Worm (Caenorhabditis elegans) whole organism, young adult: Measurements from ENCODE around the gene C50C3.5.

Experiments
- K11D2.4 ChIP-seq: fragments of 200-800 bp; sonication (Bioruptor generic); IDR thresholded peaks from 2 replicates; pipeline ENCODE4 v1.3.6; 2022; ENCODE audit warnings: missing genetic modification reagents, missing genetic modification characterization, missing compliant biosample characterization
- ama-1 ChIP-seq, 3 experiments: fragments of 150-350 bp in 1 of 3; sonication (generic microtip) in 2 of 3; optimal IDR thresholded peaks; 2 replicates each; lab custom pipeline; 2014 to 2018; ENCODE audit warnings: missing biosample characterization in 2 of 3, missing genetic modification characterization in 2 of 3, missing genetic modification reagents in 2 of 3
- hlh-12 ChIP-seq: sonication (generic microtip); optimal IDR thresholded peaks from 2 replicates; lab custom pipeline; 2016; ENCODE audit warnings: missing genetic modification characterization, missing compliant biosample characterization
- hrde-1 ChIP-seq: sonication (generic microtip); optimal IDR thresholded peaks from 2 replicates; lab custom pipeline; 2016; ENCODE audit warnings: missing genetic modification characterization, mild to moderate bottlenecking, missing compliant biosample characterization, moderate library complexity, missing genotype, missing genetic modification reagents, borderline replicate concordance
- snpc-4 ChIP-seq, 5 experiments: fragments of 150-350 bp in 1 of 5; sonication (generic microtip) in 4 of 5; optimal IDR thresholded peaks; 2 replicates each; lab custom pipeline; 2014 to 2018; ENCODE audit warnings: missing genetic modification characterization in 5 of 5, missing biosample characterization in 3 of 5, antibody characterized with exemption in 2 of 5, mild to moderate bottlenecking in 2 of 5, missing compliant biosample characterization in 2 of 5, missing genotype in 2 of 5, moderate library complexity in 2 of 5, missing genetic modification reagents in 1 of 5

DNA sequence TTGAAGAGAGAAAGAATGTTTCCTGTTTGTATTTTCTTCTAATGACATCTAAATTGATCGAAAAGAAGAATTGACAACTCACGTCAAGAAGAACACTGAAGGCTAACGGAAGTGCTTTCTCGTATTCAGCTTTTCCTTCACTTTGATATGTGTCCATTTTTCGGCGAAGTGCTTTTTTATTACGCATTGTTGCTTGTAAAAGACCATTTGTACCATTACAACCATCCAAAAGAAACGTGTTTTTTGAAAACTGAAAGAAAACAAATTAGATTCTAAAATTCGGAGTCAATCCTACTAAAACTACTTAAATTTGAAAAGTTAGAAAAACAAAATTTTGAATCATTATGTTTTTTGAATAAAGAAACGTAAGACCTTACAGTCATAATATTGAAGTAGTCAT is 20.0 kb downstream of the C50C3.5 start:
- TF ChIP-seq ama-1 (optimal IDR thresholded peaks at IDR 0.05; lab: Kevin White, UChicago) (no peak), ama-1 (GFP tag; optimal IDR thresholded peaks at IDR 0.05; lab: Kevin White, UChicago) (no peak), hrde-1 (tag; lab: Kevin White, UChicago) (no peak), K11D2.4 (GFP tag; lab: Robert Waterston, UW) (no peak), snpc-4 (GFP tag; optimal IDR thresholded peaks at IDR 0.05; lab: Kevin White, UChicago) (no peak), snpc-4 (tag; optimal IDR thresholded peaks at IDR 0.05; lab: Kevin White, UChicago) (no peak), hlh-12 (tag; lab: Kevin White, UChicago) (no peak)
